Fruit fly (Drosophila melanogaster) whole organism: Measurements from ENCODE around the gene CG10845.

ENCODE experiments used
- psq ChIP-seq: fragments of >200 bp; optimal IDR thresholded peaks from 2 replicates; lab custom pipeline; 2017
- usp ChIP-seq: fragments of >200 bp; optimal IDR thresholded peaks from 2 replicates; lab custom pipeline; 2017; ENCODE audit warnings: missing biosample characterization, missing genetic modification characterization, mixed read lengths

DNA sequence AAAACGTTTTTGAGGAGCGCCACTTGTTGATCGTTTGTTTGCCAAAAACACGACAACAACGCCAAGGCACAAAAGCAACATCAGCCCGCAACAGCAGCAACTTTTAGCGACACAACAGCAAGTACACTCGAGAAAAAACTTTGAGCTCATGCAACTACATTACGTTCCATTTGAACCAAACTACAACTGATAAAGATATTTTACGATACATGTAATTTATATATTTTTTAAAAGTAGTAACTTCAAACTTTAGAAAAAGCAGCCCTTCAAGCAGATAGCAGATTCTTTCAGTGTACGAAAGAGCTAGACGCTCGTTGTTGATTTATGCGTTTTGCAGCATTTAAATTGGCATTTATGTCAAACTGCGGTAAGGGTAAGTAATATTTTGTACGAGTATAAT lies 9.2 kb downstream of the CG10845 start:
- no peak for TF ChIP-seq usp (GFP tag; lab: Kevin White, UChicago)
- TF ChIP-seq psq (lab: Kevin White, UChicago), result no peak
